Worm (Caenorhabditis elegans) whole organism, L2 larva: ENCODE data around the gene vab-7.

ENCODE experiments used
- C34F6.9 ChIP-seq: fragments of 150-350 bp; optimal IDR thresholded peaks from 2 replicates; lab custom pipeline; 2014; ENCODE audit warnings: missing biosample characterization, missing genetic modification characterization
- F13H6.1 ChIP-seq: sonication (generic microtip); optimal IDR thresholded peaks from 2 replicates; lab custom pipeline; 2016; ENCODE audit warnings: missing genetic modification characterization, missing compliant biosample characterization
- R02D3.7 ChIP-seq: fragments of 150-350 bp; optimal IDR thresholded peaks from 2 replicates; lab custom pipeline; 2014; ENCODE audit warnings: missing biosample characterization, missing genetic modification characterization
- Y55F3AM.14 ChIP-seq: fragments of 200-800 bp; sonication (Bioruptor generic); optimal IDR thresholded peaks from 2 replicates; lab custom pipeline; 2018; ENCODE audit warnings: mild to moderate bottlenecking, missing genetic modification characterization, missing compliant biosample characterization
- ZK546.5 ChIP-seq: sonication (generic microtip); optimal IDR thresholded peaks from 2 replicates; lab custom pipeline; 2017; ENCODE audit warnings: missing biosample characterization, missing genetic modification characterization
- aly-2 ChIP-seq: fragments of 150-350 bp; optimal IDR thresholded peaks from 2 replicates; lab custom pipeline; 2014; ENCODE audit warnings: missing biosample characterization, missing genetic modification characterization
- ama-1 ChIP-seq: fragments of 150-350 bp; optimal IDR thresholded peaks from 2 replicates; lab custom pipeline; 2018; ENCODE audit warnings: inconsistent platforms
- blmp-1 ChIP-seq: sonication (generic microtip); optimal IDR thresholded peaks from 2 replicates; lab custom pipeline; 2017; ENCODE audit warnings: missing genetic modification characterization, mild to moderate bottlenecking, missing compliant biosample characterization, antibody characterized with exemption, moderate library complexity; ENCODE audit not compliant: insufficient read depth
- ceh-16 ChIP-seq: fragments of 150-350 bp; optimal IDR thresholded peaks from 2 replicates; lab custom pipeline; 2014; ENCODE audit warnings: missing biosample characterization, missing genetic modification characterization
- crh-2 ChIP-seq: sonication (generic microtip); optimal IDR thresholded peaks from 2 replicates; lab custom pipeline; 2017; ENCODE audit warnings: missing biosample characterization, missing genetic modification characterization
- egl-27 ChIP-seq: sonication (generic microtip); optimal IDR thresholded peaks from 3 replicates; lab custom pipeline; 2017; ENCODE audit warnings: missing biosample characterization, missing genetic modification reagents, missing genetic modification characterization
- elt-3 ChIP-seq: sonication (generic microtip); optimal IDR thresholded peaks from 2 replicates; lab custom pipeline; 2017; ENCODE audit warnings: missing biosample characterization, missing genetic modification characterization
- fos-1 ChIP-seq: fragments of 150-350 bp; optimal IDR thresholded peaks from 2 replicates; lab custom pipeline; 2014; ENCODE audit warnings: missing biosample characterization, missing genetic modification characterization
- gmeb-1 ChIP-seq: fragments of 150-350 bp; optimal IDR thresholded peaks from 2 replicates; lab custom pipeline; 2014; ENCODE audit warnings: missing biosample characterization, missing genetic modification characterization
- lin-11 ChIP-seq: fragments of 150-350 bp; sonication (generic microtip); optimal IDR thresholded peaks from 2 replicates; lab custom pipeline; 2014; ENCODE audit warnings: missing biosample characterization, missing genetic modification characterization, inconsistent platforms, mixed read lengths
- lin-13 ChIP-seq: fragments of 150-350 bp; optimal IDR thresholded peaks from 2 replicates; lab custom pipeline; 2014; ENCODE audit warnings: missing biosample characterization, missing genetic modification reagents, missing genetic modification characterization
- lin-39 ChIP-seq: fragments of 150-350 bp; optimal IDR thresholded peaks from 2 replicates; lab custom pipeline; 2014; ENCODE audit warnings: missing biosample characterization, missing genetic modification reagents, missing genetic modification characterization
- lsy-2 ChIP-seq, 2 experiments: fragments of 150-350 bp in 1 of 2; sonication (generic microtip) in 1 of 2; optimal IDR thresholded peaks; 2 replicates each; lab custom pipeline; 2014 to 2017; ENCODE audit warnings: missing biosample characterization in 2 of 2, missing genetic modification characterization in 2 of 2
- mbf-1 ChIP-seq: sonication (generic microtip); optimal IDR thresholded peaks from 2 replicates; lab custom pipeline; 2017; ENCODE audit warnings: missing biosample characterization, missing genetic modification characterization
- mdl-1 ChIP-seq, 2 experiments: fragments of 150-350 bp in 1 of 2; sonication (generic microtip) in 1 of 2; optimal IDR thresholded peaks; 2 replicates each; lab custom pipeline; 2017; ENCODE audit warnings: missing biosample characterization in 2 of 2, missing genetic modification characterization in 2 of 2
- nhr-10 ChIP-seq: sonication (generic microtip); optimal IDR thresholded peaks from 2 replicates; lab custom pipeline; 2017; ENCODE audit warnings: missing biosample characterization, missing genetic modification characterization
- nhr-12 ChIP-seq: fragments of 150-350 bp; optimal IDR thresholded peaks from 2 replicates; lab custom pipeline; 2014; ENCODE audit warnings: missing biosample characterization, missing genetic modification characterization
- nhr-21 ChIP-seq: fragments of 150-350 bp; optimal IDR thresholded peaks from 2 replicates; lab custom pipeline; 2014; ENCODE audit warnings: missing biosample characterization, missing genetic modification characterization
- nhr-23 ChIP-seq: fragments of 150-350 bp; optimal IDR thresholded peaks from 2 replicates; lab custom pipeline; 2014; ENCODE audit warnings: missing biosample characterization, missing genetic modification reagents, missing genetic modification characterization
- nhr-237 ChIP-seq: fragments of 150-350 bp; optimal IDR thresholded peaks from 2 replicates; lab custom pipeline; 2014; ENCODE audit warnings: missing biosample characterization, missing genetic modification characterization
- nhr-25 ChIP-seq: fragments of 150-350 bp; sonication (generic microtip); optimal IDR thresholded peaks from 3 replicates; lab custom pipeline; 2014; ENCODE audit warnings: missing biosample characterization, missing genetic modification characterization
- nhr-6 ChIP-seq: fragments of 150-350 bp; optimal IDR thresholded peaks from 2 replicates; lab custom pipeline; 2014; ENCODE audit warnings: missing biosample characterization, missing genetic modification characterization
- nhr-77 ChIP-seq: fragments of 150-350 bp; optimal IDR thresholded peaks from 2 replicates; lab custom pipeline; 2014; ENCODE audit warnings: missing biosample characterization, missing genetic modification characterization
- peb-1 ChIP-seq: fragments of 150-350 bp; optimal IDR thresholded peaks from 2 replicates; lab custom pipeline; 2014; ENCODE audit warnings: missing biosample characterization, missing genetic modification characterization
- sem-4 ChIP-seq: fragments of 150-350 bp; optimal IDR thresholded peaks from 2 replicates; lab custom pipeline; 2014; ENCODE audit warnings: missing biosample characterization, missing genetic modification reagents, missing genetic modification characterization
- skn-1 ChIP-seq: sonication (generic microtip); optimal IDR thresholded peaks from 2 replicates; lab custom pipeline; 2017; ENCODE audit warnings: missing biosample characterization, missing genetic modification characterization
- sma-3 ChIP-seq: sonication (generic microtip); optimal IDR thresholded peaks from 2 replicates; lab custom pipeline; 2016; ENCODE audit warnings: missing genetic modification reagents, missing genetic modification characterization, missing compliant biosample characterization
- snpc-4 ChIP-seq: fragments of 150-350 bp; optimal IDR thresholded peaks from 2 replicates; lab custom pipeline; 2014; ENCODE audit warnings: missing biosample characterization, missing genetic modification characterization
- unc-39 ChIP-seq: fragments of 150-350 bp; optimal IDR thresholded peaks from 2 replicates; lab custom pipeline; 2014; ENCODE audit warnings: missing biosample characterization, missing genetic modification characterization
- unc-55 ChIP-seq: fragments of 150-350 bp; sonication (generic microtip); optimal IDR thresholded peaks from 3 replicates; lab custom pipeline; 2014; ENCODE audit warnings: missing biosample characterization, missing genetic modification reagents, missing genetic modification characterization
- unc-62 ChIP-seq: fragments of 150-350 bp; optimal IDR thresholded peaks from 2 replicates; lab custom pipeline; 2014; ENCODE audit warnings: missing biosample characterization, missing genetic modification reagents, missing genetic modification characterization
- zag-1 ChIP-seq: fragments of 150-350 bp; optimal IDR thresholded peaks from 2 replicates; lab custom pipeline; 2014; ENCODE audit warnings: missing biosample characterization, missing genetic modification characterization
- ztf-11 ChIP-seq: sonication (generic microtip); optimal IDR thresholded peaks from 2 replicates; lab custom pipeline; 2017; ENCODE audit warnings: missing biosample characterization, missing genetic modification characterization
- ztf-4 ChIP-seq: fragments of 150-350 bp; optimal IDR thresholded peaks from 2 replicates; lab custom pipeline; 2014; ENCODE audit warnings: missing biosample characterization, missing genetic modification characterization

vab-7 gene

ce11 chrIII:10923539-10923938 is 3.4 kb downstream of the vab-7 start:
- TF ChIP-seq Y55F3AM.14 (GFP tag; lab: Kevin White, UChicago): no peak
- no peak for TF ChIP-seq blmp-1
- TF ChIP-seq R02D3.7 (tag; lab: Kevin White, UChicago): no peak
- no peak for TF ChIP-seq zag-1 (tag; lab: Kevin White, UChicago)
- no peak for TF ChIP-seq gmeb-1 (tag; lab: Kevin White, UChicago)
- TF ChIP-seq sma-3 (GFP tag; lab: Kevin White, UChicago): no peak
- no peak for TF ChIP-seq ztf-4
- no peak for TF ChIP-seq elt-3 (tag; lab: Kevin White, UChicago)
- no peak for TF ChIP-seq unc-39 (tag; lab: Kevin White, UChicago)
- TF ChIP-seq ztf-11: no peak
- no peak for TF ChIP-seq nhr-237
- no peak for TF ChIP-seq nhr-10 (tag; lab: Kevin White, UChicago)
- no peak for TF ChIP-seq nhr-12 (tag; lab: Kevin White, UChicago)
- no peak for TF ChIP-seq nhr-6 (tag; lab: Kevin White, UChicago)
- TF ChIP-seq egl-27 (tag; lab: Kevin White, UChicago): no peak
- TF ChIP-seq F13H6.1: no peak
- no peak for TF ChIP-seq nhr-23
- no peak for TF ChIP-seq ceh-16 (tag; lab: Kevin White, UChicago)
- no peak for TF ChIP-seq sem-4
- TF ChIP-seq lin-39 (tag; lab: Kevin White, UChicago): no peak

- TF ChIP-seq lin-11 (tag; lab: Kevin White, UChicago): no peak
- peak; percentile 39 for TF ChIP-seq unc-55 (GFP tag; lab: Kevin White, UChicago)
- no peak for TF ChIP-seq skn-1 (tag; lab: Kevin White, UChicago)
- no peak for TF ChIP-seq nhr-6 (tag; lab: Kevin White, UChicago)
- TF ChIP-seq C34F6.9 (tag; lab: Kevin White, UChicago): peak; percentile 47
- TF ChIP-seq ama-1 (lab: Kevin White, UChicago): no peak
- no peak for TF ChIP-seq nhr-23
- TF ChIP-seq nhr-25 (tag; lab: Kevin White, UChicago): no peak
- no peak for TF ChIP-seq lin-13 (GFP tag; lab: Kevin White, UChicago)
- peak; percentile 22 for TF ChIP-seq sma-3 (GFP tag; lab: Kevin White, UChicago)
- TF ChIP-seq fos-1: no peak
- TF ChIP-seq lsy-2 (tag; optimal IDR thresholded peaks at IDR 0.05; lab: Kevin White, UChicago): peak in 1 of 2 experiments; percentile 34
- TF ChIP-seq unc-39 (tag; lab: Kevin White, UChicago): no peak
- no peak for TF ChIP-seq snpc-4 (tag; lab: Kevin White, UChicago)
- TF ChIP-seq crh-2 (tag; lab: Kevin White, UChicago): no peak
Observed at ce11 chrIII:10930850-10931249, 10.7 kb downstream of the vab-7 start, which contains the start of gene M142.5. Gene M142.5, plus strand, starts transcription at chrIII:10931201.

DNA sequence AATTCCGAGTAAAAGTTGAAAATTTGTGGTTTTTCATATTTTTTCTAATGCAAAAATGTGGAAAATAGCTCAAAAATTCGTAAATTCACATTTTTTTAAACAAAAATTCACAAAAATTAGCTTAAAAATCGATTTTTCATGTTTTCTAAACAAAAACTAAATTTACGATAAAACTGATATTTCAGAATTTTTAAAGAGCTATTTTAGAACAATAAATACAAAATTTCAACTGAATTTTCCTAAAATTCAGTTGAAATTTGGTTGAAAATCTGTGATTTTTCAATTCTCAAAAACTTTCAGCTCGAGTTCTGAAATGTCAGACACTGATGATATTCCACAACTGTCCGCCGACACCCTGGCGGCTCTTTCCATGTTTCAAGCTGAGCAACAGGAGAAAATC is 13.2 kb downstream of the vab-7 start, which contains the start of gene M142.8:
TSS of gene M142.8 (plus strand) at position 301 of the 400 bp plus-strand sequence.
- no peak for TF ChIP-seq sem-4
- no peak for TF ChIP-seq lin-39 (tag; lab: Kevin White, UChicago)
- TF ChIP-seq nhr-23: no peak
- TF ChIP-seq crh-2 (tag; lab: Kevin White, UChicago): no peak
- no peak for TF ChIP-seq unc-39 (tag; lab: Kevin White, UChicago)
- TF ChIP-seq lsy-2 (tag; optimal IDR thresholded peaks at IDR 0.05; lab: Kevin White, UChicago): no peak
- no peak for TF ChIP-seq lin-11 (tag; lab: Kevin White, UChicago)
- no peak for TF ChIP-seq peb-1 (tag; lab: Kevin White, UChicago)
- no peak for TF ChIP-seq ZK546.5 (tag; lab: Kevin White, UChicago)
- no peak for TF ChIP-seq ztf-11
- no peak for TF ChIP-seq F13H6.1
- no peak for TF ChIP-seq nhr-6 (tag; lab: Kevin White, UChicago)
- no peak for TF ChIP-seq snpc-4 (tag; lab: Kevin White, UChicago)
- TF ChIP-seq unc-62: no peak
- no peak for TF ChIP-seq nhr-21 (tag; lab: Kevin White, UChicago)
- TF ChIP-seq mbf-1 (tag; lab: Kevin White, UChicago): no peak
- TF ChIP-seq aly-2 (tag; lab: Kevin White, UChicago): no peak

DNA sequence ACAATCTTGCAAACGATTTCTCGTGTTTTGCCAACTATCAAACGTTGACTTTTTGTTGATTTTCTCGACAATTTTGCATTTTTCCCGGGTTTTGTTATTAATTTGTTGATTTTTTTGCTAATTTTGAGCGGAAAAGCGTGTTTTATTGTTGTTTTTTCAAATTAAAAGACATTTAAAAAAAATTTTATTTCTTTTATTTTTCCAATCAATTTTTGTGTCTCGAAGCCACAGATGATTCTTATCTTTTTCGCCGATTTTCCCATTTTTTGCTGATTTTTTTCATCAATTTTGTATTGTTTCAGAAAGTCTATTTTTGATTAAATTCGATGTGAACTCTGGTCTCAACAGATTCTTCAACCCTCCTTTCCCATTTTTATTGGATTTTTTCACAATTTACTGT is 15.8 kb downstream of the vab-7 start, which contains the start of gene rle-1:
TSS of gene rle-1 (plus strand) at position 301 of the 400 bp plus-strand sequence.
- TF ChIP-seq blmp-1: no peak
- TF ChIP-seq crh-2 (tag; lab: Kevin White, UChicago): no peak
- no peak for TF ChIP-seq mdl-1 (tag; optimal IDR thresholded peaks at IDR 0.05; lab: Kevin White, UChicago)
- no peak for TF ChIP-seq nhr-77 (tag; lab: Kevin White, UChicago)
- no peak for TF ChIP-seq zag-1 (tag; lab: Kevin White, UChicago)
